Worm (Caenorhabditis elegans) whole organism, L4/young adult: Measurements from ENCODE around the gene M02B1.3.

Experiments
- W03F9.2 ChIP-seq: fragments of 150-350 bp; optimal IDR thresholded peaks from 2 replicates; lab custom pipeline; 2014; ENCODE audit warnings: missing biosample characterization, missing genetic modification characterization
- him-1 ChIP-seq: sonication (generic microtip); optimal IDR thresholded peaks from 2 replicates; lab custom pipeline; 2016; ENCODE audit warnings: missing genotype, missing genetic modification reagents, missing genetic modification characterization, missing compliant biosample characterization

- TF ChIP-seq him-1 (tag; lab: Kevin White, UChicago): no peak
- no peak for TF ChIP-seq W03F9.2 (tag; lab: Kevin White, UChicago)
These were observed 49.7 kb downstream of the M02B1.3 start for ce11 chrIV:12886012-12886411.
